Worm (Caenorhabditis elegans) whole organism, L4 larva: Measurements from ENCODE around the gene Y73C8B.2.

Experiments
- D1046.2 ChIP-seq: fragments of 200-800 bp; sonication (Bioruptor generic); IDR thresholded peaks from 2 replicates; pipeline ENCODE4 v1.3.6; 2022; ENCODE audit warnings: missing genetic modification characterization, missing compliant biosample characterization
- F10B5.3 ChIP-seq: sonication (generic microtip); optimal IDR thresholded peaks from 2 replicates; lab custom pipeline; 2016; ENCODE audit warnings: mild to moderate bottlenecking, missing genetic modification characterization, missing compliant biosample characterization
- F49E8.2 ChIP-seq: sonication (generic microtip); optimal IDR thresholded peaks from 2 replicates; lab custom pipeline; 2016; ENCODE audit warnings: missing compliant biosample characterization, mild to moderate bottlenecking, missing genetic modification characterization, borderline replicate concordance
- T20F7.1 ChIP-seq: fragments of 200-800 bp; sonication (Bioruptor generic); optimal IDR thresholded peaks from 2 replicates; lab custom pipeline; 2018; ENCODE audit warnings: mild to moderate bottlenecking, missing genetic modification characterization, missing compliant biosample characterization
- Y105C5A.15 ChIP-seq: fragments of 200-800 bp; sonication (Bioruptor generic); IDR thresholded peaks from 2 replicates; pipeline ENCODE4 v1.3.6; 2022; ENCODE audit warnings: missing genetic modification characterization, missing compliant biosample characterization
- Y48G9A.11 ChIP-seq: fragments of 200-800 bp; sonication (Bioruptor generic); IDR thresholded peaks from 2 replicates; pipeline ENCODE4 v1.3.6; 2022; ENCODE audit warnings: missing genetic modification reagents, missing genetic modification characterization, missing compliant biosample characterization
- Y5F2A.4 ChIP-seq: fragments of 200-800 bp; sonication (Bioruptor generic); optimal IDR thresholded peaks from 2 replicates; lab custom pipeline; 2018; ENCODE audit warnings: mild to moderate bottlenecking, missing genetic modification characterization, missing compliant biosample characterization
- Y75B8A.6 ChIP-seq: fragments of 200-800 bp; sonication (Bioruptor generic); IDR thresholded peaks from 2 replicates; pipeline ENCODE4 v1.3.6; 2022; ENCODE audit warnings: missing genetic modification reagents, missing genetic modification characterization, missing compliant biosample characterization
- ZK337.2 ChIP-seq: fragments of 200-800 bp; sonication (Bioruptor generic); IDR thresholded peaks from 2 replicates; pipeline ENCODE4 v1.3.6; 2022; ENCODE audit warnings: missing genetic modification reagents, missing genetic modification characterization, missing compliant biosample characterization
- ZK546.5 ChIP-seq, 2 experiments: sonication (generic microtip); optimal IDR thresholded peaks; 2 replicates each; lab custom pipeline; 2017; ENCODE audit warnings: missing biosample characterization in 2 of 2, missing genetic modification characterization in 2 of 2
- aha-1 ChIP-seq: fragments of 150-350 bp; peaks from one replicate; lab custom pipeline; 2014; ENCODE audit warnings: missing biosample characterization, missing genetic modification characterization
- arid-1 ChIP-seq: fragments of 200-800 bp; sonication (Bioruptor generic); conservative IDR thresholded peaks from 2 replicates; pipeline ENCODE4 v1.3.6; 2022; ENCODE audit warnings: missing genetic modification reagents, missing genetic modification characterization, missing compliant biosample characterization
- ceh-20 ChIP-seq: fragments of 200-800 bp; sonication (Bioruptor generic); IDR thresholded peaks from 2 replicates; pipeline ENCODE4 v1.3.6; 2022; ENCODE audit warnings: missing genetic modification reagents, missing genetic modification characterization, missing compliant biosample characterization
- ceh-32 ChIP-seq: sonication (generic microtip); optimal IDR thresholded peaks from 2 replicates; lab custom pipeline; 2016; ENCODE audit warnings: mild to moderate bottlenecking, missing genetic modification characterization, missing compliant biosample characterization; ENCODE audit not compliant: poor library complexity
- cey-2 ChIP-seq: sonication (generic microtip); optimal IDR thresholded peaks from 3 replicates; lab custom pipeline; 2017; ENCODE audit warnings: missing genetic modification characterization, mild to moderate bottlenecking, missing compliant biosample characterization, antibody characterized with exemption, borderline replicate concordance; ENCODE audit not compliant: insufficient read depth
- daf-12 ChIP-seq: fragments of 150-350 bp; optimal IDR thresholded peaks from 2 replicates; lab custom pipeline; 2014; ENCODE audit warnings: missing biosample characterization, missing genetic modification reagents, missing genetic modification characterization
- dmd-6 ChIP-seq: fragments of 200-800 bp; sonication (Bioruptor generic); IDR thresholded peaks from 2 replicates; pipeline ENCODE4 v1.3.6; 2022; ENCODE audit warnings: missing genetic modification reagents, missing genetic modification characterization, missing compliant biosample characterization
- dmd-9 ChIP-seq: fragments of 200-800 bp; sonication (Bioruptor generic); IDR thresholded peaks from 2 replicates; pipeline ENCODE4 v1.3.6; 2022; ENCODE audit warnings: missing genetic modification reagents, missing genetic modification characterization, missing compliant biosample characterization
- fkh-10 ChIP-seq: fragments of 150-350 bp; optimal IDR thresholded peaks from 2 replicates; lab custom pipeline; 2014; ENCODE audit warnings: missing biosample characterization, missing genetic modification reagents, missing genetic modification characterization
- fos-1 ChIP-seq: fragments of 150-350 bp; optimal IDR thresholded peaks from 2 replicates; lab custom pipeline; 2014; ENCODE audit warnings: missing biosample characterization, missing genetic modification characterization
- hif-1 ChIP-seq, 2 experiments: sonication (generic microtip); optimal IDR thresholded peaks; 2 replicates each; lab custom pipeline; 2016 to 2017; ENCODE audit warnings: missing compliant biosample characterization in 2 of 2, missing genetic modification characterization in 2 of 2, missing genetic modification reagents in 2 of 2, missing genotype in 2 of 2, mild to moderate bottlenecking in 1 of 2
- lin-13 ChIP-seq: fragments of 150-350 bp; optimal IDR thresholded peaks from 2 replicates; lab custom pipeline; 2014; ENCODE audit warnings: missing biosample characterization, missing genetic modification reagents, missing genetic modification characterization
- lin-15B ChIP-seq: fragments of 150-350 bp; sonication (generic microtip); optimal IDR thresholded peaks from 3 replicates; lab custom pipeline; 2014; ENCODE audit warnings: missing biosample characterization, missing genetic modification characterization
- lin-29 ChIP-seq: fragments of 200-800 bp; sonication (Bioruptor generic); IDR thresholded peaks from 2 replicates; pipeline ENCODE4 v1.3.6; 2022; ENCODE audit warnings: missing genetic modification reagents, missing genetic modification characterization, missing compliant biosample characterization
- lin-38 ChIP-seq: fragments of 200-800 bp; sonication (Bioruptor generic); IDR thresholded peaks from 2 replicates; pipeline ENCODE4 v1.3.6; 2022; ENCODE audit warnings: missing genetic modification reagents, missing genetic modification characterization, missing compliant biosample characterization
- lsy-2 ChIP-seq, 2 experiments: fragments of 150-350 bp in 1 of 2; sonication (generic microtip) in 1 of 2; optimal IDR thresholded peaks; 2 replicates each; lab custom pipeline; 2014 to 2017; ENCODE audit warnings: missing biosample characterization in 2 of 2, missing genetic modification characterization in 2 of 2
- madf-9 ChIP-seq: fragments of 200-800 bp; sonication (Bioruptor generic); conservative IDR thresholded peaks from 2 replicates; pipeline ENCODE4 v1.3.6; 2022; ENCODE audit warnings: missing genetic modification reagents, missing genetic modification characterization, missing compliant biosample characterization
- mdt-29 ChIP-seq: fragments of 200-800 bp; sonication (Bioruptor generic); IDR thresholded peaks from 2 replicates; pipeline ENCODE4 v1.3.6; 2022; ENCODE audit warnings: missing genetic modification reagents, missing genetic modification characterization, missing compliant biosample characterization
- nhr-10 ChIP-seq: fragments of 150-350 bp; optimal IDR thresholded peaks from 2 replicates; lab custom pipeline; 2014; ENCODE audit warnings: missing biosample characterization, missing genetic modification characterization
- nhr-102 ChIP-seq: sonication (generic microtip); optimal IDR thresholded peaks from 2 replicates; lab custom pipeline; 2016; ENCODE audit warnings: mild to moderate bottlenecking, missing genetic modification characterization, moderate library complexity, missing compliant biosample characterization
- nhr-28 ChIP-seq: fragments of 150-350 bp; optimal IDR thresholded peaks from 2 replicates; lab custom pipeline; 2014; ENCODE audit warnings: missing biosample characterization, missing genetic modification characterization
- nhr-41 ChIP-seq: fragments of 200-800 bp; sonication (Bioruptor generic); IDR thresholded peaks from 2 replicates; pipeline ENCODE4 v1.3.6; 2022; ENCODE audit warnings: missing genetic modification reagents, missing genetic modification characterization, missing compliant biosample characterization
- nhr-76 ChIP-seq: fragments of 150-350 bp; optimal IDR thresholded peaks from 2 replicates; lab custom pipeline; 2014; ENCODE audit warnings: missing biosample characterization, missing genetic modification characterization
- pha-4 ChIP-seq, 2 experiments: fragments of 150-350 bp in 1 of 2; fragments of 200-800 bp in 1 of 2; sonication (Bioruptor generic) in 1 of 2; IDR thresholded peaks in 1 of 2; optimal IDR thresholded peaks in 1 of 2; 2 replicates each; pipeline versions ENCODE4 v1.3.6 to Lab custom; 2014 to 2022; ENCODE audit warnings: missing genetic modification characterization in 2 of 2, missing genetic modification reagents in 2 of 2, missing biosample characterization in 1 of 2, missing compliant biosample characterization in 1 of 2
- set-16 ChIP-seq: fragments of 200-800 bp; sonication (Bioruptor generic); IDR thresholded peaks from 2 replicates; pipeline ENCODE4 v1.3.6; 2022; ENCODE audit warnings: missing genetic modification reagents, missing genetic modification characterization, missing compliant biosample characterization
- skn-1 ChIP-seq: fragments of 150-350 bp; optimal IDR thresholded peaks from 2 replicates; lab custom pipeline; 2014; ENCODE audit warnings: missing biosample characterization, missing genetic modification characterization
- snpc-1.2 ChIP-seq: fragments of 200-800 bp; sonication (Bioruptor generic); IDR thresholded peaks from 2 replicates; pipeline ENCODE4 v1.3.6; 2022; ENCODE audit warnings: missing genetic modification reagents, missing genetic modification characterization, missing compliant biosample characterization
- spr-1 ChIP-seq: sonication (generic microtip); optimal IDR thresholded peaks from 2 replicates; lab custom pipeline; 2016; ENCODE audit warnings: mild to moderate bottlenecking, missing genetic modification characterization, missing compliant biosample characterization
- spr-3 ChIP-seq: fragments of 200-800 bp; sonication (Bioruptor generic); optimal IDR thresholded peaks from 2 replicates; lab custom pipeline; 2018; ENCODE audit warnings: mild to moderate bottlenecking, missing genetic modification characterization, missing compliant biosample characterization
- tag-97 ChIP-seq: fragments of 200-800 bp; sonication (Bioruptor generic); IDR thresholded peaks from 2 replicates; pipeline ENCODE4 v1.3.6; 2022; ENCODE audit warnings: missing genetic modification characterization, missing compliant biosample characterization
- unc-62 ChIP-seq, 3 experiments: fragments of 150-350 bp in 1 of 3; sonication (generic microtip); optimal IDR thresholded peaks in 2 of 3; peaks in 1 of 3; 1 replicate in 1 of 3; 2 replicates in 2 of 3; lab custom pipeline; 2014 to 2017; ENCODE audit warnings: missing biosample characterization in 3 of 3, missing genetic modification characterization in 3 of 3, missing genetic modification reagents in 3 of 3, missing genotype in 1 of 3
- zip-11 ChIP-seq: fragments of 200-800 bp; sonication (Bioruptor generic); IDR thresholded peaks from 2 replicates; pipeline ENCODE4 v1.3.6; 2022; ENCODE audit warnings: missing genetic modification characterization, missing compliant biosample characterization
- zip-2 ChIP-seq: fragments of 150-350 bp; optimal IDR thresholded peaks from 2 replicates; lab custom pipeline; 2014; ENCODE audit warnings: missing biosample characterization, missing genetic modification characterization

Gene Y73C8B.2

DNA sequence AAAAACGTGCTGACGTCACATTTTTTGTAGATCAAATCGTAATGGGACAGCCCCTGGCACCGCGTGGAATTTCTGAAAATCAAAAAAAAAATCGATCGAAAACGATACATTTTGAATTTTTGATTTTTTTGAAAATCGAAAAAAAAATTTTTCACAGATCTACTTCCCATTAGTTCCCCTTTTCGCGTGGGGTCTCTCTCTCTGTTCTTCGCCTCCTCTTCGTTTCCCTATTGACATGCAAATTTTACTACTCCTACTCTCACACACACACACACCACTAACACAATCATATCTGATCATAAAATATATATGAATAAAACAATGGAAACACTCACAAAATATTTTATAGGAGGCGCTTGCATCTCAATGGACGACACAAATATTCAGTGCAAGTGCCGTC lies 23.8 kb upstream of the Y73C8B.2 start:
- peak in 1 of 2 experiments; percentile 31 for TF ChIP-seq unc-62 (GFP tag; optimal IDR thresholded peaks at IDR 0.05 in 1 of 2; lab: Kevin White, UChicago)
- no peak for TF ChIP-seq unc-62 (tag; optimal IDR thresholded peaks at IDR 0.05; lab: Kevin White, UChicago)
- no peak for TF ChIP-seq F10B5.3 (tag; lab: Kevin White, UChicago)

DNA sequence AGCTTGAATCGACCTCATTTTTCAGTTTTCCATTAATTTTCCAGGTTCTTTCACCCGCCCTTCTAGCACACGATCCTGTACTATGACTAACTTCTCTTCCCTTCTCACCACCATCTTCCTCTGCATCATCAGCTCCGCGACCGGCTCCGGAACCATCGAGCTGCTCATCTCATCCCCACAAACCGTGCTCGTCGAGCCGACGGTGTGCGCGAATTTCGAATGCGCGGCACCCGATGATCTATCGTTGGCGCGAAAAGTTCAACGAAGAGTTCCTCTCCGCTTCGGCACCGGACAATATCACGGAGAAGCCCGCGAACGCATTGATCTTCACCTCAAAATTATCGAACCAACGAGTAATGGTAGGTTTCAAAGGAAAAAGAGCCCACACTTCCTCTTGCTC lies 15.3 kb upstream of the Y73C8B.2 start, which contains the start of gene apx-1:
TSS of gene apx-1 (plus strand) at position 50 of the 400 bp plus-strand sequence.
- TF ChIP-seq ZK546.5 (tag; optimal IDR thresholded peaks at IDR 0.05; lab: Kevin White, UChicago) (no peak), set-16 (GFP tag; lab: Robert Waterston, UW) (peak; percentile 78), skn-1 (tag; lab: Kevin White, UChicago) (no peak), madf-9 (GFP tag; lab: Robert Waterston, UW) (no peak), T20F7.1 (no peak), tag-97 (GFP tag; lab: Robert Waterston, UW) (no peak), spr-1 (tag; lab: Kevin White, UChicago) (no peak), nhr-41 (GFP tag; lab: Robert Waterston, UW) (no peak), aha-1 (tag; lab: Kevin White, UChicago) (peak; percentile 9), daf-12 (no peak), zip-2 (tag; lab: Kevin White, UChicago) (no peak), lin-13 (no peak)

DNA sequence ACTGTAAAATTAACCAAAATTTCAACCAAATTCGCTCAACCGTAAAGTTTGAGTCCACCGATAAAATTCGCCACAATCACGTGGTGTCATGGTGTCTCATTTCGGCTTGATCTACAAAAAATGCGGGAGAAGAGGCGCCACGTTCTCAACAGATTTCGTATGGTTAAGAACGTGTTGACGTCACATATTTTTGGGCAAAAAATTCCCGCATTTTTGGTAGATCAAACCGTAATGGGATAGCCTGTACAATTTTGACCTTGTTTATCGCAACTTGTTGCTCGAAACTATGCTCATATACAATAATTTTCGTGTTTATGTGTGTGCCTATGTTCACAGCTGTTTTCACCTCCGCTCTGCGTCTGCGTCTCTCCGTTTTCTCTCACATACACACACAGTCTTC lies 14.1 kb upstream of the Y73C8B.2 start:
- no peak for TF ChIP-seq lin-29 (GFP tag; lab: Robert Waterston, UW)
- peak in 1 of 2 experiments; percentile 82 for TF ChIP-seq unc-62 (GFP tag; optimal IDR thresholded peaks at IDR 0.05 in 1 of 2; lab: Kevin White, UChicago)
- no peak for TF ChIP-seq unc-62 (tag; optimal IDR thresholded peaks at IDR 0.05; lab: Kevin White, UChicago)

DNA sequence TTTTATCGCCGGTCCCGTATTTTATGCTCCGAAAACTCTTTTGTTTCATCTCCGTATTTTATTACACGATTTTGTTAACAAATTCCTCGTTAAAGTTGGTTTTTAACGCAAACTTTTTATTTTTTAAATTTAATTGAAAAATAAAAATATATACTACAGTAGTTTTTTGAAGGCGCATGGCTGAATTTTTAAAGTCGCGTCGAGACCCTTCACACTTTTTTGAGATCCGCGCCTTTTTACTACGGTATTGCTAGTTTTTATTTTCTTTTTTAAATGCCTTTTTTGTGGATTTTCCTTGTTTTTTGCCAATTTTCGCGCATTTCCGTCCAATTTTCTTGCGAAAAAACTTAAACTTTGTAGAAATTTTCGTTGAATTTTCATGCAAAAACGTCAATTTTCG lies 9.6 kb upstream of the Y73C8B.2 start:
- TF ChIP-seq fos-1 (tag; lab: Kevin White, UChicago), result no peak
- no peak for TF ChIP-seq spr-3 (GFP tag; lab: Kevin White, UChicago)
- no peak for TF ChIP-seq cey-2 (tag; lab: Kevin White, UChicago)
- peak; percentile 49; the same call in 1 of the 2 replicates for TF ChIP-seq snpc-1.2
- TF ChIP-seq ceh-32 (tag; lab: Kevin White, UChicago), result no peak
- peak; percentile 77 for TF ChIP-seq F49E8.2 (tag; lab: Kevin White, UChicago)
- no peak for TF ChIP-seq Y75B8A.6 (GFP tag; lab: Robert Waterston, UW)
- no peak for TF ChIP-seq Y5F2A.4 (GFP tag; lab: Kevin White, UChicago)
- no peak for TF ChIP-seq mdt-29 (GFP tag; lab: Robert Waterston, UW)
- TF ChIP-seq nhr-28 (tag; lab: Kevin White, UChicago), result no peak
- no peak for TF ChIP-seq Y105C5A.15 (GFP tag; lab: Robert Waterston, UW)
- TF ChIP-seq pha-4 (GFP tag; IDR thresholded peaks at IDR 0.05; lab: Robert Waterston, UW), result no peak
- no peak for TF ChIP-seq pha-4 (tag; optimal IDR thresholded peaks at IDR 0.05; lab: Kevin White, UChicago)
- no peak for TF ChIP-seq arid-1
- TF ChIP-seq Y48G9A.11 (GFP tag; lab: Robert Waterston, UW), result no peak
- TF ChIP-seq lin-38 (GFP tag; lab: Robert Waterston, UW), result peak; percentile 36; the same call in 1 of the 2 replicates
- TF ChIP-seq nhr-76, result no peak
- no peak for TF ChIP-seq skn-1 (tag; lab: Kevin White, UChicago)
- no peak for TF ChIP-seq fkh-10 (GFP tag; lab: Kevin White, UChicago)
- no peak for TF ChIP-seq hif-1 (tag; optimal IDR thresholded peaks at IDR 0.05; lab: Kevin White, UChicago)
- TF ChIP-seq nhr-41 (GFP tag; lab: Robert Waterston, UW), result no peak
- TF ChIP-seq lin-15B (tag; lab: Kevin White, UChicago), result no peak
- TF ChIP-seq tag-97 (GFP tag; lab: Robert Waterston, UW), result no peak
- no peak for TF ChIP-seq spr-1 (tag; lab: Kevin White, UChicago)
- no peak for TF ChIP-seq D1046.2
- no peak for TF ChIP-seq nhr-10 (tag; lab: Kevin White, UChicago)
- no peak for TF ChIP-seq nhr-102 (tag; lab: Kevin White, UChicago)
- TF ChIP-seq ZK337.2, result no peak
- TF ChIP-seq aha-1 (tag; lab: Kevin White, UChicago), result no peak
- no peak for TF ChIP-seq dmd-9 (GFP tag; lab: Robert Waterston, UW)
- no peak for TF ChIP-seq zip-11 (GFP tag; lab: Robert Waterston, UW)
- no peak for TF ChIP-seq ceh-20 (GFP tag; lab: Robert Waterston, UW)
- no peak for TF ChIP-seq dmd-6 (GFP tag; lab: Robert Waterston, UW)
- peak in 1 of 2 experiments; percentile 41 for TF ChIP-seq lsy-2 (tag; optimal IDR thresholded peaks at IDR 0.05; lab: Kevin White, UChicago)
- no peak for TF ChIP-seq daf-12
